Worm (Caenorhabditis elegans) whole organism, L4 larva: ENCODE data around the gene C27B7.7.

Experiments
- egl-27 ChIP-seq: sonication (generic microtip); optimal IDR thresholded peaks from 3 replicates; lab custom pipeline; 2017; ENCODE audit warnings: missing biosample characterization, missing genetic modification reagents, missing genetic modification characterization
- nhr-102 ChIP-seq: sonication (generic microtip); optimal IDR thresholded peaks from 2 replicates; lab custom pipeline; 2016; ENCODE audit warnings: mild to moderate bottlenecking, missing genetic modification characterization, moderate library complexity, missing compliant biosample characterization

- TF ChIP-seq nhr-102: no peak
- no peak for TF ChIP-seq egl-27 (tag; lab: Kevin White, UChicago)
These were observed 5.5 kb upstream of the C27B7.7 start, which contains the start of gene C27B7.5 for ce11 chrIV:8901346-8901745.
